Fruit fly (Drosophila melanogaster): ENCODE results near the gene Cpr31A.

Cpr31A gene

DNA sequence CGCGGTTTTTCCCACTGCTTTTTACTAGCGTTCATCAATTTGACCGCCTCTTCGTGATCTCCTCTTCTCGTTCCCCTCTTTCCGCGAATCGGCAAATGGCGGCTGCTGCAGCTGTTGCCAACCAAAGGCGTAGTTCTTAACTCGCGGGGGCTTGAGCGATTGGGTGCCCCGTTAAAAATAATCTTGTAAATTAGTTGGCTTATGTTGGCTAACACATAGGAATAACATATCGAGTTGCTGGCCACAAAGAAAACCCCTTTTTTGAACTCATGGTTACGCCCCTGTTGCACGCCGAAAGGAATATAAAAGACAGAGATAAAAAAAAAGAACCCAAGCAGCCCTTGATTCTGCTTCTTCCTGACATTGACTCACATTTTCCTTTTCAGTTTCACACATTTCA is 3.2 kb downstream of the Cpr31A start (continued):
- TF ChIP-seq svp (GFP tag), result peak; percentile 99
- TF ChIP-seq CG1621 (tag; optimal IDR thresholded peaks at IDR 0.05), result peak; percentile 94
- peak; percentile 97 for TF ChIP-seq pdm3 (GFP tag; optimal IDR thresholded peaks at IDR 0.05)
- TF ChIP-seq fkh (GFP tag; optimal IDR thresholded peaks at IDR 0.05), result no peak
- TF ChIP-seq CG4318 (GFP tag; optimal IDR thresholded peaks at IDR 0.05), result peak; percentile 91
- TF ChIP-seq Gug (GFP tag; IDR thresholded peaks at IDR 0.05), result peak; percentile 93
- peak; percentile 94 to 96 for TF ChIP-seq salr (GFP tag; optimal IDR thresholded peaks at IDR 0.05)
- peak; percentile 97 for TF ChIP-seq CG3032 (tag; optimal IDR thresholded peaks at IDR 0.05)
- peak; percentile 89 for TF ChIP-seq CG11762 (GFP tag; optimal IDR thresholded peaks at IDR 0.05; ENCODE audit: insufficient read depth)
- TF ChIP-seq CG7368 (GFP tag; optimal IDR thresholded peaks at IDR 0.05), result peak; percentile 98
- peak; percentile 98 for TF ChIP-seq CG10631 (GFP tag; optimal IDR thresholded peaks at IDR 0.05)
- peak; percentile 92 for TF ChIP-seq Eip93F (GFP tag; optimal IDR thresholded peaks at IDR 0.05)
- peak; percentile 93 for TF ChIP-seq CG15336 (GFP tag; IDR thresholded peaks at IDR 0.05)
- peak; percentile 93 for TF ChIP-seq dac (GFP tag; optimal IDR thresholded peaks at IDR 0.05)
- TF ChIP-seq Eip75B (GFP tag; optimal IDR thresholded peaks at IDR 0.05), result peak; percentile 98
- TF ChIP-seq acj6 (GFP tag; optimal IDR thresholded peaks at IDR 0.05), result peak; percentile 98
- TF ChIP-seq CG8319 (GFP tag; optimal IDR thresholded peaks at IDR 0.05), result peak; percentile 96
- TF ChIP-seq spab (GFP tag; optimal IDR thresholded peaks at IDR 0.05), result peak; percentile 95
- peak; percentile 97 for TF ChIP-seq CG10669 (GFP tag; optimal IDR thresholded peaks at IDR 0.05)
- TF ChIP-seq esn (GFP tag; optimal IDR thresholded peaks at IDR 0.05), result peak; percentile 98
- TF ChIP-seq Sox14 (GFP tag; optimal IDR thresholded peaks at IDR 0.05), result peak; percentile 98

DNA sequence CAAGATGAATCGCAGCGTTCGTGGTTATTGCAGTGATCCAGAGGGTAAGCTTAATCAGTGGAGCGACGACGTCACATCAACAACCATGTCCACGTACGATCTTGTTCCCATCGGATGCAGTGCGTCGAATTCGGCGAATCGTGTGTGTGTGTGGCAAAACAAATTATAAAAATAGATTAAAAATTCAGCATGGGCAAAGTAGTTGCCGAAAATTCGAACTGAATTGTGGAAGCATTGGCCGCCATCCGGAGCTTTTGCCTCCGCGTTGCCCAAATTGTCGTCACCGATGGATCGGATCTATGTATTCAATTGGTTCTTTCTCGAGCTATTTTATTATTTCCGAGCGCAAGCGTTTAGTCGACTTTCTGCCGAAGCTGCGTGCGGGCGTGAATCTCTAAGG is 6.5 kb downstream of the Cpr31A start, which contains the start of gene Spn31A:
TSS of gene Spn31A (plus strand) at position 301 of the 400 bp plus-strand sequence.
- TF ChIP-seq pdm3 (GFP tag; optimal IDR thresholded peaks at IDR 0.05), result no peak
- TF ChIP-seq CG11902 (GFP tag; optimal IDR thresholded peaks at IDR 0.05), result no peak
- no peak for TF ChIP-seq CG11294 (GFP tag; IDR thresholded peaks at IDR 0.05)
- TF ChIP-seq CG6808 (GFP tag; optimal IDR thresholded peaks at IDR 0.05), result no peak
- TF ChIP-seq Ets21C (GFP tag; optimal IDR thresholded peaks at IDR 0.05), result no peak
- TF ChIP-seq CG11762 (GFP tag; optimal IDR thresholded peaks at IDR 0.05; ENCODE audit: insufficient read depth), result no peak
- TF ChIP-seq achi (GFP tag; optimal IDR thresholded peaks at IDR 0.05), result no peak
- TF ChIP-seq CG6276 (GFP tag; optimal IDR thresholded peaks at IDR 0.05), result no peak
- TF ChIP-seq Hr38 (GFP tag; optimal IDR thresholded peaks at IDR 0.05), result no peak
- TF ChIP-seq svp (GFP tag), result no peak
- no peak for TF ChIP-seq ss (GFP tag; optimal IDR thresholded peaks at IDR 0.05)
- no peak for TF ChIP-seq CG15336 (GFP tag; IDR thresholded peaks at IDR 0.05)
- TF ChIP-seq CG1621 (tag; optimal IDR thresholded peaks at IDR 0.05), result no peak
- no peak for TF ChIP-seq eg (GFP tag; IDR thresholded peaks at IDR 0.05)
- TF ChIP-seq CG8632 (GFP tag; optimal IDR thresholded peaks at IDR 0.05), result no peak
- TF ChIP-seq dsx (GFP tag; optimal IDR thresholded peaks at IDR 0.05; ENCODE audit: poor library complexity, severe bottlenecking), result no peak
- TF ChIP-seq CG16779 (tag; optimal IDR thresholded peaks at IDR 0.05), result no peak
- TF ChIP-seq dac (GFP tag; optimal IDR thresholded peaks at IDR 0.05), result no peak

DNA sequence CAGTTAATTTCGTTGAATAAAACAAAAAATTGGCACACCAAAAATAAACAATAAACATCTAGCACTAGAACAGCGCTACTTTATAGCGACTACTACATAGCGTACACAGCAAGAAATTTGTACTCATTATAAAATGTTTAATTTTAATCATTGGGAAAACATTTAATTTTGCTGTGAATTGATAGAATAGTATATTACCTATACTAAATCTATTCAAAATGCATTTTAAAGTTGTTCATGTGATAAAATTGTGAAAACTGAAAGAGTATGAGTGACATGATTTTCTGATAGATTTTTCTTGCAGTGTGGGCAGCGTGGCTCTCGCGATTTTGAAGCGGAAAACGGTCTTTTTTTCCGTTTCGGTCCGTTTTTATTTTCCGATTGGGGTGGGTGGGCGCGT is 7.3 kb downstream of the Cpr31A start:
- TF ChIP-seq svp (GFP tag) (peak; percentile 23), eg (GFP tag; IDR thresholded peaks at IDR 0.05) (0 out of 3 replicates have a peak, but pooled peaks have one; percentile 37), CG32006 (GFP tag; optimal IDR thresholded peaks at IDR 0.05) (peak; percentile 14), Hr4 (GFP tag; optimal IDR thresholded peaks at IDR 0.05) (peak; percentile 6), spab (GFP tag; optimal IDR thresholded peaks at IDR 0.05) (no peak)

DNA sequence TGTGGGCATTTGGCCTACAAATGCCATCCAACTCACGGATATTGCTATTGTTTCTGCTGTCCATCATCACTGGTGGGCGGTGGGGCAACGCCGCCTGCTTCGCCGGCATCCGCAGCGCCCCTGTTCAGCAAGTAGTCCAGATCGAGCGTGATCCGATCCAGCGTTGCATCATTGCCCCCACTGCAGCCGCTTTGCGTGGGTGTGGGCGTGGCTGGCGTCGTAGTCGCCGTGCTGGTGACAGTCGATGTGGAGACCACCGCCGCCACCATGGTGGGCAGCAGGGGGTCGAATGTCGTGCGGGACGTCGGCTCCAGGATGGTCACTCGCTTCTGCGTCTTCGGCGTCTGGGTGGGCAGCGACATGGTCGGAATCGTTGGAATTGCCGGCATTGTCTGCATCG is 10.7 kb downstream of the Cpr31A start:
- TF ChIP-seq CG4318 (GFP tag; optimal IDR thresholded peaks at IDR 0.05) (no peak), vri (GFP tag; optimal IDR thresholded peaks at IDR 0.05) (no peak), Hr4 (GFP tag; optimal IDR thresholded peaks at IDR 0.05) (no peak), lz (GFP tag; optimal IDR thresholded peaks at IDR 0.05) (no peak), CG11294 (GFP tag; IDR thresholded peaks at IDR 0.05) (no peak), acj6 (GFP tag; optimal IDR thresholded peaks at IDR 0.05) (no peak), Sox102F (GFP tag; optimal IDR thresholded peaks at IDR 0.05) (no peak), CG6276 (GFP tag; optimal IDR thresholded peaks at IDR 0.05) (no peak), fd85E (GFP tag; optimal IDR thresholded peaks at IDR 0.05) (no peak), CG7368 (GFP tag; optimal IDR thresholded peaks at IDR 0.05) (no peak), topi (GFP tag; optimal IDR thresholded peaks at IDR 0.05) (no peak), CG9139 (GFP tag; optimal IDR thresholded peaks at IDR 0.05) (no peak), ss (GFP tag; optimal IDR thresholded peaks at IDR 0.05) (no peak), Blimp-1 (GFP tag; optimal IDR thresholded peaks at IDR 0.05) (no peak), CG34406 (GFP tag; optimal IDR thresholded peaks at IDR 0.05) (no peak), pdm3 (GFP tag; optimal IDR thresholded peaks at IDR 0.05) (no peak), Hr39 (GFP tag; optimal IDR thresholded peaks at IDR 0.05) (no peak), CG6808 (GFP tag; optimal IDR thresholded peaks at IDR 0.05) (no peak), cyc (GFP tag; optimal IDR thresholded peaks at IDR 0.05) (no peak)

Data from whole organism, prepupa.